Worm (Caenorhabditis elegans): Measurements from ENCODE around the gene zhit-3.
A peak's percentile ranks its signal among the peaks of the same experiment; 100 is the strongest.

zhit-3 gene

ce11 chrV:10178166-10178565 is 33.8 kb downstream of the zhit-3 start (continued):
- TF ChIP-seq hlh-17 (GFP tag; optimal IDR thresholded peaks at IDR 0.05; ENCODE audit: borderline replicate concordance) (no peak), C04F5.9 (tag; optimal IDR thresholded peaks at IDR 0.05) (peak; percentile 52), elt-3 (tag; optimal IDR thresholded peaks at IDR 0.05) (no peak), ceh-88 (GFP tag; IDR thresholded peaks at IDR 0.05) (peak; percentile 59), skn-1 (tag; optimal IDR thresholded peaks at IDR 0.05) (peak; percentile 34), nhr-19 (GFP tag; conservative IDR thresholded peaks at IDR 0.05) (peak; percentile 77), nhr-11 (tag; optimal IDR thresholded peaks at IDR 0.05) (no peak), C34B4.2 (tag; optimal IDR thresholded peaks at IDR 0.05) (no peak), nhr-84 (tag; optimal IDR thresholded peaks at IDR 0.05) (no peak), nhr-77 (tag; optimal IDR thresholded peaks at IDR 0.05) (peak; percentile 70), lin-39 (tag; optimal IDR thresholded peaks at IDR 0.05) (no peak)

DNA sequence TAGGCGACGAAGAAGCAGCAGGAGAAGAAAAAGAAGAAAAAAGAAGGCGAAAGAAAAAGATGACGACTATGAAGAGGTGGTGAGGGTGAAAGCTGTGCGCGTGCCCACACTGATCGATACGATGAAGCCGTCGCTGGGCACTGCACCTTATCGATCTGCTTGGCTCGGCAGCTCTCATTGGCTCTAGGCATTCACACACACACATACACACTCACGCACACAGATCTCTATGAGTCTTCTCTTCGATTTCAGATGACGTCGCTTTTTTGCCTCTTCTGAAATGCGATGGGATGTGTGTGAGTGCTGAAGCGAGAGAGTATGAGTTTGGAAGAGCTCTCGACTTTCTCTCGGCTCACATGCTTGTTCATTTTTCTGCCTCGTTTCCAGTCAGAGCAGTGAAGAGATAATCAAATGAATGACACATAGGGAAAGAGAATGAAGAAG is 37.3 kb downstream of the zhit-3 start:
- TF ChIP-seq alr-1 (tag; optimal IDR thresholded peaks at IDR 0.05; ENCODE audit: borderline replicate concordance) = no peak
- TF ChIP-seq lin-35 (GFP tag; optimal IDR thresholded peaks at IDR 0.05) = peak in 1 of 2 experiments; percentile 62
- no peak for TF ChIP-seq sptf-1 (tag; optimal IDR thresholded peaks at IDR 0.05)
- no peak for TF ChIP-seq hlh-4 (tag; optimal IDR thresholded peaks at IDR 0.05)
- TF ChIP-seq grh-1 (GFP tag; IDR thresholded peaks at IDR 0.05) = no peak
- TF ChIP-seq ceh-8 (GFP tag; optimal IDR thresholded peaks at IDR 0.05) = peak; percentile 77
- TF ChIP-seq ztf-4 (tag; optimal IDR thresholded peaks at IDR 0.05) = peak; percentile 76
- TF ChIP-seq dsc-1 (tag; optimal IDR thresholded peaks at IDR 0.05) = peak; percentile 68
- TF ChIP-seq xbp-1 (tag; optimal IDR thresholded peaks at IDR 0.05) = peak; percentile 66
- peak; percentile 56 to 78 for TF ChIP-seq lsy-2 (tag; optimal IDR thresholded peaks at IDR 0.05)
- TF ChIP-seq mep-1 (tag; optimal IDR thresholded peaks at IDR 0.05) = peak; percentile 55
- TF ChIP-seq pax-3 (tag; optimal IDR thresholded peaks at IDR 0.05) = peak; percentile 78
- no peak for TF ChIP-seq nhr-90 (tag; optimal IDR thresholded peaks at IDR 0.05; ENCODE audit: poor library complexity)
- peak; percentile 44 to 53 for TF ChIP-seq efl-1 (optimal IDR thresholded peaks at IDR 0.05)
- peak in 1 of 2 experiments; percentile 19 for TF ChIP-seq efl-1 (GFP tag; optimal IDR thresholded peaks at IDR 0.05 in 1 of 2)
- peak; percentile 82 for TF ChIP-seq tbx-2 (tag; optimal IDR thresholded peaks at IDR 0.05)
- no peak for TF ChIP-seq unc-98 (GFP tag; IDR thresholded peaks at IDR 0.05)
- no peak for TF ChIP-seq unc-62 (GFP tag; optimal IDR thresholded peaks at IDR 0.05)
- TF ChIP-seq dpl-1 (GFP tag; optimal IDR thresholded peaks at IDR 0.05) = no peak
- peak in 1 of 2 experiments; percentile 25 for TF ChIP-seq ztf-11 (tag; optimal IDR thresholded peaks at IDR 0.05)
- no peak for TF ChIP-seq zip-4 (GFP tag; optimal IDR thresholded peaks at IDR 0.05)
- peak; percentile 9; the same call in 1 of the 2 replicates for TF ChIP-seq mab-9 (GFP tag; IDR thresholded peaks at IDR 0.05)
- no peak for TF ChIP-seq aly-2 (tag; optimal IDR thresholded peaks at IDR 0.05)
- TF ChIP-seq hlh-17 (GFP tag; optimal IDR thresholded peaks at IDR 0.05; ENCODE audit: borderline replicate concordance) = no peak
- TF ChIP-seq nhr-12 (tag; optimal IDR thresholded peaks at IDR 0.05) = no peak
- TF ChIP-seq F16B12.6 (tag; optimal IDR thresholded peaks at IDR 0.05) = no peak
- peak; percentile 85 for TF ChIP-seq swsn-7 (tag; optimal IDR thresholded peaks at IDR 0.05)
- no peak for TF ChIP-seq aha-1 (tag; optimal IDR thresholded peaks at IDR 0.05)
- TF ChIP-seq zag-1 (tag; optimal IDR thresholded peaks at IDR 0.05) = peak; percentile 75
- TF ChIP-seq ceh-63 (GFP tag; optimal IDR thresholded peaks at IDR 0.05) = no peak
- TF ChIP-seq ces-1 (GFP tag; optimal IDR thresholded peaks at IDR 0.05) = peak; percentile 70
- TF ChIP-seq elt-2 (tag; optimal IDR thresholded peaks at IDR 0.05) = no peak
- TF ChIP-seq sup-37 (GFP tag; optimal IDR thresholded peaks at IDR 0.05) = no peak
- TF ChIP-seq ets-5 (GFP tag; IDR thresholded peaks at IDR 0.05) = no peak
- TF ChIP-seq ceh-82 (tag; optimal IDR thresholded peaks at IDR 0.05) = peak; percentile 44 to 81 (median 54)
- TF ChIP-seq snpc-4 (tag; optimal IDR thresholded peaks at IDR 0.05) = peak; percentile 45
- TF ChIP-seq unc-30 (tag; optimal IDR thresholded peaks at IDR 0.05) = no peak
- peak; percentile 87 for TF ChIP-seq nhr-47 (tag; optimal IDR thresholded peaks at IDR 0.05)
- peak; percentile 97 for TF ChIP-seq lin-14 (GFP tag; optimal IDR thresholded peaks at IDR 0.05)
- TF ChIP-seq ama-1 (optimal IDR thresholded peaks at IDR 0.05) = no peak
- TF ChIP-seq pqm-1 (tag; optimal IDR thresholded peaks at IDR 0.05) = no peak
- TF ChIP-seq pag-3 (tag; optimal IDR thresholded peaks at IDR 0.05; ENCODE audit: borderline replicate concordance, insufficient read depth) = no peak

All from whole organism, L1 larva.